Fruit fly (Drosophila melanogaster) whole organism, embryonic: ENCODE data around the gene MCTS1.
A peak's percentile ranks its signal among the peaks of the same experiment; 100 is the strongest.

Experiments
- Antp ChIP-seq: fragments of 200-800 bp; sonication (Bioruptor generic); optimal IDR thresholded peaks from 3 replicates; lab custom pipeline; 2016; ENCODE audit warnings: missing biosample characterization, missing genetic modification characterization
- CG10147 ChIP-seq: fragments of 200-800 bp; sonication (Bioruptor generic); optimal IDR thresholded peaks from 2 replicates; lab custom pipeline; 2019; ENCODE audit warnings: missing biosample characterization, mild to moderate bottlenecking, missing genetic modification characterization, moderate library complexity
- CG11398 ChIP-seq: fragments of 200-800 bp; sonication (Bioruptor generic); optimal IDR thresholded peaks from 2 replicates; lab custom pipeline; 2016; ENCODE audit warnings: missing biosample characterization, missing genetic modification characterization
- CG12071 ChIP-seq: fragments of 200-800 bp; sonication (Bioruptor generic); optimal IDR thresholded peaks from 3 replicates; lab custom pipeline; 2018; ENCODE audit warnings: missing biosample characterization, mild to moderate bottlenecking, missing genetic modification characterization
- CG12104 ChIP-seq: fragments of 200-800 bp; sonication (Bioruptor generic); optimal IDR thresholded peaks from 3 replicates; lab custom pipeline; 2016; ENCODE audit warnings: missing biosample characterization, missing genetic modification characterization
- CG12744 ChIP-seq: fragments of 200-800 bp; sonication (Bioruptor generic); optimal IDR thresholded peaks from 2 replicates; lab custom pipeline; 2016; ENCODE audit warnings: missing biosample characterization, missing genetic modification characterization
- CG14667 ChIP-seq: fragments of 200-800 bp; sonication (Bioruptor generic); IDR thresholded peaks from 2 replicates; pipeline ENCODE4 v1.3.6; 2022; ENCODE audit warnings: missing biosample characterization, missing genetic modification characterization
- CG17186 ChIP-seq: fragments of 200-800 bp; sonication (Bioruptor generic); optimal IDR thresholded peaks from 3 replicates; lab custom pipeline; 2017; ENCODE audit warnings: missing biosample characterization, missing genetic modification reagents, missing genetic modification characterization
- CG18262 ChIP-seq: fragments of 200-800 bp; optimal IDR thresholded peaks from 3 replicates; lab custom pipeline; 2019; ENCODE audit warnings: missing biosample characterization, mild to moderate bottlenecking, missing genetic modification characterization, moderate library complexity
- CG1832 ChIP-seq: fragments of 200-800 bp; sonication (Bioruptor generic); optimal IDR thresholded peaks from 2 replicates; lab custom pipeline; 2017; ENCODE audit warnings: missing biosample characterization, mild to moderate bottlenecking, missing genetic modification characterization, inconsistent platforms
- CG18476 ChIP-seq: fragments of 200-800 bp; sonication (Bioruptor generic); optimal IDR thresholded peaks from 2 replicates; lab custom pipeline; 2016; ENCODE audit warnings: missing biosample characterization, mild to moderate bottlenecking, missing genetic modification characterization
- CG31441 ChIP-seq: fragments of 200-800 bp; sonication (Bioruptor generic); IDR thresholded peaks from 2 replicates; pipeline ENCODE4 v1.3.6; 2022; ENCODE audit warnings: missing biosample characterization, missing genetic modification characterization
- CG34376 ChIP-seq: fragments of 200-800 bp; sonication (Bioruptor generic); optimal IDR thresholded peaks from 2 replicates; lab custom pipeline; 2018; ENCODE audit warnings: missing biosample characterization, mild to moderate bottlenecking, missing genetic modification characterization
- CG4328 ChIP-seq: fragments of 200-800 bp; sonication (Bioruptor generic); optimal IDR thresholded peaks from 3 replicates; lab custom pipeline; 2017; ENCODE audit warnings: missing biosample characterization, missing genetic modification reagents, missing genetic modification characterization
- CG4360 ChIP-seq: fragments of 200-800 bp; sonication (Bioruptor generic); IDR thresholded peaks from 2 replicates; pipeline ENCODE4 v1.3.6; 2022; ENCODE audit warnings: missing biosample characterization, missing genetic modification characterization
- CG4424 ChIP-seq: fragments of 200-800 bp; sonication (Bioruptor generic); optimal IDR thresholded peaks from 3 replicates; lab custom pipeline; 2016; ENCODE audit warnings: missing biosample characterization, missing genetic modification characterization
- CG7271 ChIP-seq: fragments of 200-800 bp; sonication (Bioruptor generic); optimal IDR thresholded peaks from 2 replicates; lab custom pipeline; 2018; ENCODE audit warnings: missing biosample characterization, mild to moderate bottlenecking, missing genetic modification characterization, moderate library complexity
- CG7963 ChIP-seq: fragments of 200-800 bp; sonication (Bioruptor generic); IDR thresholded peaks from 3 replicates; pipeline ENCODE4 v1.3.6; 2022; ENCODE audit warnings: missing biosample characterization, missing genetic modification characterization; ENCODE audit not compliant: partially characterized antibody
- CG8924 ChIP-seq: fragments of 200-800 bp; optimal IDR thresholded peaks from 3 replicates; lab custom pipeline; 2019; ENCODE audit warnings: missing biosample characterization, mild to moderate bottlenecking, missing genetic modification characterization, moderate library complexity
- CG8944 ChIP-seq: fragments of 200-800 bp; sonication (Bioruptor generic); optimal IDR thresholded peaks from 3 replicates; lab custom pipeline; 2016; ENCODE audit warnings: missing biosample characterization, missing genetic modification characterization
- CG9437 ChIP-seq: fragments of 200-800 bp; sonication (Bioruptor generic); optimal IDR thresholded peaks from 2 replicates; lab custom pipeline; 2018; ENCODE audit warnings: missing biosample characterization, mild to moderate bottlenecking, missing genetic modification characterization
- CG9727 ChIP-seq: fragments of 200-800 bp; sonication (Bioruptor generic); optimal IDR thresholded peaks from 3 replicates; lab custom pipeline; 2017; ENCODE audit warnings: missing biosample characterization, mild to moderate bottlenecking, missing genetic modification characterization
- CG9797 ChIP-seq: fragments of 200-800 bp; sonication (Bioruptor generic); optimal IDR thresholded peaks from 3 replicates; lab custom pipeline; 2018; ENCODE audit warnings: missing biosample characterization, mild to moderate bottlenecking, missing genetic modification characterization
- Drgx ChIP-seq: fragments of 200-800 bp; sonication (Bioruptor generic); IDR thresholded peaks from 2 replicates; pipeline ENCODE4 v1.3.6; 2022; ENCODE audit warnings: missing biosample characterization, missing genetic modification characterization
- Ets65A ChIP-seq: fragments of 200-800 bp; sonication (Bioruptor generic); peaks from one replicate; lab custom pipeline; 2016; ENCODE audit warnings: missing biosample characterization, missing genetic modification characterization
- Hmx ChIP-seq: fragments of 200-800 bp; sonication (Bioruptor generic); optimal IDR thresholded peaks from 2 replicates; lab custom pipeline; 2016; ENCODE audit warnings: missing biosample characterization, missing genetic modification characterization
- Lpt ChIP-seq: fragments of >200 bp; optimal IDR thresholded peaks from 2 replicates; lab custom pipeline; 2018; ENCODE audit warnings: missing biosample characterization, missing genetic modification characterization
- MTF-1 ChIP-seq: fragments of 200-800 bp; sonication (Bioruptor generic); optimal IDR thresholded peaks from 2 replicates; lab custom pipeline; 2018; ENCODE audit warnings: missing biosample characterization, mild to moderate bottlenecking, missing genetic modification characterization, borderline replicate concordance
- NC2α ChIP-seq: fragments of 200-800 bp; sonication (Bioruptor generic); optimal IDR thresholded peaks from 2 replicates; lab custom pipeline; 2016; ENCODE audit warnings: missing biosample characterization, missing genetic modification characterization
- NC2β ChIP-seq: fragments of 200-800 bp; sonication (Bioruptor generic); optimal IDR thresholded peaks from 2 replicates; lab custom pipeline; 2016; ENCODE audit warnings: missing biosample characterization, missing genetic modification characterization
- Poxn ChIP-seq: fragments of 200-800 bp; sonication (Bioruptor generic); IDR thresholded peaks from 2 replicates; pipeline ENCODE4 v1.3.6; 2022; ENCODE audit warnings: missing biosample characterization, missing genetic modification characterization
- TFAM ChIP-seq: fragments of 200-800 bp; sonication (Bioruptor generic); optimal IDR thresholded peaks from 2 replicates; lab custom pipeline; 2017; ENCODE audit warnings: missing biosample characterization, missing genetic modification characterization, inconsistent platforms
- Trl ChIP-seq, 3 experiments: fragments of >200 bp in 2 of 3; fragments of 200-800 bp in 1 of 3; sonication (Bioruptor generic) in 1 of 3; optimal IDR thresholded peaks; 2 replicates in 1 of 3; 3 replicates in 2 of 3; lab custom pipeline; 2016 to 2017; ENCODE audit warnings: missing biosample characterization in 1 of 3, missing genetic modification characterization in 1 of 3
- Xrp1 ChIP-seq: fragments of 200-800 bp; sonication (Bioruptor generic); IDR thresholded peaks from 2 replicates; pipeline ENCODE4 v1.3.6; 2022; ENCODE audit warnings: missing biosample characterization, missing genetic modification characterization
- al ChIP-seq: fragments of 200-800 bp; sonication (Bioruptor generic); IDR thresholded peaks from 2 replicates; pipeline ENCODE4 v1.3.6; 2022; ENCODE audit warnings: missing biosample characterization, missing genetic modification characterization
- aop ChIP-seq: fragments of 200-800 bp; sonication (Bioruptor generic); IDR thresholded peaks from 2 replicates; pipeline ENCODE4 v1.3.6; 2022; ENCODE audit warnings: missing biosample characterization, missing genetic modification characterization
- ase ChIP-seq: fragments of 200-800 bp; sonication (Bioruptor generic); IDR thresholded peaks from 3 replicates; pipeline ENCODE4 v1.3.6; 2022; ENCODE audit warnings: missing biosample characterization, missing genetic modification characterization
- bab2 ChIP-seq: fragments of 200-800 bp; sonication (Bioruptor generic); optimal IDR thresholded peaks from 2 replicates; lab custom pipeline; 2016; ENCODE audit warnings: missing biosample characterization, missing genetic modification characterization
- bowl ChIP-seq: fragments of 200-800 bp; sonication (Bioruptor generic); IDR thresholded peaks from 2 replicates; pipeline ENCODE4 v1.3.6; 2022; ENCODE audit warnings: missing biosample characterization, missing genetic modification characterization
- corto ChIP-seq: fragments of 200-800 bp; sonication (Bioruptor generic); optimal IDR thresholded peaks from 2 replicates; lab custom pipeline; 2016; ENCODE audit warnings: missing biosample characterization, mild to moderate bottlenecking, missing genetic modification characterization, moderate library complexity
- dmrt99B ChIP-seq: fragments of 200-800 bp; sonication (Bioruptor generic); optimal IDR thresholded peaks from 2 replicates; lab custom pipeline; 2018; ENCODE audit warnings: missing biosample characterization, mild to moderate bottlenecking, missing genetic modification characterization, moderate library complexity
- gt ChIP-seq: fragments of 200-800 bp; sonication (Bioruptor generic); IDR thresholded peaks from 2 replicates; pipeline ENCODE4 v1.3.6; 2022; ENCODE audit warnings: missing biosample characterization, missing genetic modification characterization
- h ChIP-seq: fragments of >200 bp; optimal IDR thresholded peaks from 2 replicates; lab custom pipeline; 2017
- hkb ChIP-seq, 2 experiments: fragments of 200-800 bp in 1 of 2; fragments of >200 bp in 1 of 2; sonication (Bioruptor generic) in 1 of 2; IDR thresholded peaks in 1 of 2; optimal IDR thresholded peaks in 1 of 2; 2 replicates each; pipeline versions ENCODE4 v1.3.6 to Lab custom; 2017 to 2022; ENCODE audit warnings: missing biosample characterization in 1 of 2, missing genetic modification characterization in 1 of 2
- jing ChIP-seq: fragments of 200-800 bp; sonication (Bioruptor generic); optimal IDR thresholded peaks from 2 replicates; lab custom pipeline; 2018; ENCODE audit warnings: missing biosample characterization, mild to moderate bottlenecking, missing genetic modification characterization
- mam ChIP-seq: fragments of 200-800 bp; sonication (Bioruptor generic); optimal IDR thresholded peaks from 3 replicates; lab custom pipeline; 2016; ENCODE audit warnings: missing biosample characterization, missing genetic modification characterization
- nmo ChIP-seq: fragments of 200-800 bp; sonication (Bioruptor generic); optimal IDR thresholded peaks from 2 replicates; lab custom pipeline; 2018; ENCODE audit warnings: missing biosample characterization, mild to moderate bottlenecking, missing genetic modification characterization, moderate library complexity
- ro ChIP-seq: fragments of 200-800 bp; sonication (Bioruptor generic); IDR thresholded peaks from 2 replicates; pipeline ENCODE4 v1.3.6; 2022; ENCODE audit warnings: missing biosample characterization, missing genetic modification characterization
- sc ChIP-seq, 3 experiments: fragments of >200 bp in 2 of 3; fragments of 200-800 bp in 1 of 3; sonication (Bioruptor generic) in 1 of 3; optimal IDR thresholded peaks; 2 replicates in 2 of 3; 3 replicates in 1 of 3; lab custom pipeline; 2017; ENCODE audit warnings: mild to moderate bottlenecking in 1 of 3, missing biosample characterization in 1 of 3, missing genetic modification characterization in 1 of 3, missing genetic modification reagents in 1 of 3
- sens ChIP-seq: fragments of 200-800 bp; sonication (Bioruptor generic); peaks from one replicate; lab custom pipeline; 2016; ENCODE audit warnings: missing biosample characterization, missing genetic modification characterization
- toy ChIP-seq: fragments of 200-800 bp; sonication (Bioruptor generic); IDR thresholded peaks from 2 replicates; pipeline ENCODE4 v1.3.6; 2022; ENCODE audit warnings: missing biosample characterization, missing genetic modification characterization

The MCTS1 gene

DNA sequence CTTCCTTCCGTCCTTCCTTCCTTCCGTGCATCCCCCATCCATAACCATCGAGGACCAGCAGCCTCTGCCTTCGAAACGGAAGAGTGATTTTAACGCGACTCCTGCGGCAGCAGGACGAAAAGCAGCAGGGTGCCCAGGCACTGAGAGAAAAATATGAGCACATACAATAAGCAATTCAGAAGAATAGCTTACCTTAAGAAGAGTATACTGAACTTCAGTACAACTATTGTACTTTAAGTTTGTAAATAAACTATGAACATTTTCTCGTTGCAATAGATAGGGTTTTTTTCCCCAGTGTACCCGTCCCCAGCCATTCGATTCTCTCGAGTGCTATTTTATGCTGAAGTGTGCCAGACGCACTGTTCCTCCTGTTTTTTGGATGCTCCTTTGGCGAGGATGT is 6.0 kb upstream of the MCTS1 start (continued):
- TF ChIP-seq h (lab: Kevin White, UChicago) (no peak), CG12071 (peak; percentile 64), toy (GFP tag; lab: Robert Waterston, UW) (no peak), ro (GFP tag; lab: Robert Waterston, UW) (no peak), NC2β (GFP tag; lab: Kevin White, UChicago) (peak; percentile 74), CG9727 (GFP tag; lab: Kevin White, UChicago) (peak; percentile 87), CG10147 (GFP tag; lab: Kevin White, UChicago) (peak; percentile 46), Ets65A (peak; percentile 97), sc (optimal IDR thresholded peaks at IDR 0.05; lab: Kevin White, UChicago) (no peak), sc (GFP tag; optimal IDR thresholded peaks at IDR 0.05; lab: Kevin White, UChicago) (peak; percentile 63), CG4424 (GFP tag; lab: Kevin White, UChicago) (peak; percentile 82), CG17186 (GFP tag; lab: Kevin White, UChicago) (no peak), Trl (optimal IDR thresholded peaks at IDR 0.05; lab: Kevin White, UChicago) (no peak), Trl (GFP tag; optimal IDR thresholded peaks at IDR 0.05; lab: Kevin White, UChicago) (peak; percentile 86), corto (GFP tag; lab: Kevin White, UChicago) (no peak), Antp (GFP tag; lab: Kevin White, UChicago) (peak; percentile 87), CG14667 (peak; percentile 59), bowl (GFP tag; lab: Robert Waterston, UW) (no peak), CG9797 (GFP tag; lab: Kevin White, UChicago) (no peak), sens (GFP tag; lab: Kevin White, UChicago) (peak; percentile 97), gt (GFP tag; lab: Robert Waterston, UW) (0 out of 2 replicates have a peak, but pooled peaks have one; percentile 25), mam (GFP tag; lab: Kevin White, UChicago) (peak; percentile 75), NC2α (GFP tag; lab: Kevin White, UChicago) (peak; percentile 56), Xrp1 (GFP tag; lab: Robert Waterston, UW) (peak; percentile 89), CG34376 (peak; percentile 38), CG31441 (peak; percentile 69), CG8944 (GFP tag; lab: Kevin White, UChicago) (peak; percentile 65), CG11398 (GFP tag; lab: Kevin White, UChicago) (peak; percentile 65), MTF-1 (GFP tag; lab: Kevin White, UChicago) (peak; percentile 61), CG4328 (GFP tag; lab: Kevin White, UChicago) (peak; percentile 60), CG12744 (GFP tag; lab: Kevin White, UChicago) (peak; percentile 17), nmo (GFP tag; lab: Kevin White, UChicago) (peak; percentile 80), aop (GFP tag; lab: Robert Waterston, UW) (0 out of 2 replicates have a peak, but pooled peaks have one; percentile 23), bab2 (GFP tag; lab: Kevin White, UChicago) (peak; percentile 71), CG1832 (GFP tag; lab: Kevin White, UChicago) (no peak), CG8924 (tag; lab: Kevin White, UChicago) (peak; percentile 86), dmrt99B (peak; percentile 86), CG12104 (peak; percentile 65), CG9437 (GFP tag; lab: Kevin White, UChicago) (peak; percentile 40), CG4360 (GFP tag; lab: Robert Waterston, UW) (no peak), CG7963 (no peak), CG7271 (tag; lab: Kevin White, UChicago) (no peak), Poxn (GFP tag; lab: Robert Waterston, UW) (no peak), al (GFP tag; lab: Robert Waterston, UW) (no peak), Hmx (GFP tag; lab: Kevin White, UChicago) (no peak), TFAM (GFP tag; lab: Kevin White, UChicago) (peak; percentile 29), hkb (optimal IDR thresholded peaks at IDR 0.05; lab: Kevin White, UChicago) (no peak), hkb (GFP tag; IDR thresholded peaks at IDR 0.05; lab: Robert Waterston, UW) (peak; percentile 83), CG18262 (tag; lab: Kevin White, UChicago) (peak; percentile 79), Lpt (GFP tag; lab: Kevin White, UChicago) (no peak), jing (GFP tag; lab: Kevin White, UChicago) (peak; percentile 72), CG18476 (GFP tag; lab: Kevin White, UChicago) (peak; percentile 60), ase (peak; percentile 51; the same call in 1 of the 3 replicates), Drgx (no peak)
